Comparison of ENCODE assay signal across 4 fruit fly cellular contexts in the genomic region with DNA sequence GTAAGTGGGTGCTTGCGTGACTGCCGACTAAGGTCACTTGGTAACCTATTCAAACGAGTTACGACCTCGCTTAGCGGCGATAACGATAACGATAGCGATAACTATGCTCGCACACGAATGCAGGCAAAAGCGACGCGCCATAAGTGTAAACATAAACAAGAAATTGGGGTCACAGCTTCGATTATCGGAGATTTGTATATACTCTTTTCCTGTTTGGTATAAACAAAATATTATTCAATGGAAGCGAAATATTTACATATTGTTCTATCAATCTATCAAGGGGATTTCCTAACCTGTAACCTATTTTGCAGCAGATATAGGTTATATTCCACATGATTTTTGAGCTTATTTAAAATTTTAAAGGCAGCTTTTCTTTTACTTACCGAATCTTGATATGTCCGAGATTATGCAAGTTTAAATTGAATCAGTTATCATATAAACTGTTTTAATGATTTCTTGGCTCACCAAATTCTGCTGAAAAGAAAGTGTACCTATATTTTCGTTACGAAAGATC.
TF ChIP-seq lines count a peak whose summit lies in the region.

No protein-coding gene starts in this region.

- TF ChIP-seq CTCF in whole organism, embryonic (GFP tag; optimal IDR thresholded peaks at IDR 0.05; lab: Kevin White, UChicago), result no peak

TF ChIP-seq in whole organism, embryonic, 481 proteins besides CTCF, POLR2A, EP300 and RAD21 (continues in another document):
- TF ChIP-seq CG11504 (tag; optimal IDR thresholded peaks at IDR 0.05; lab: Kevin White, UChicago) (peak; percentile 61), pan (optimal IDR thresholded peaks at IDR 0.05; lab: Kevin White, UChicago) (no peak), pan (GFP tag; optimal IDR thresholded peaks at IDR 0.05 in 1 of 2, IDR thresholded peaks at IDR 0.05 in 1 of 2) (peak in 1 of 2 experiments; percentile 41), CG17359 (tag; optimal IDR thresholded peaks at IDR 0.05; lab: Kevin White, UChicago) (peak; percentile 42), fd102C (GFP tag; optimal IDR thresholded peaks at IDR 0.05; lab: Kevin White, UChicago) (no peak), CG4820 (GFP tag; optimal IDR thresholded peaks at IDR 0.05; lab: Kevin White, UChicago) (peak; percentile 39), twi (tag; optimal IDR thresholded peaks at IDR 0.05; lab: Kevin White, UChicago) (no peak), CG31441 (GFP tag; IDR thresholded peaks at IDR 0.05; lab: Robert Waterston, UW) (0 out of 2 replicates have a peak, but pooled peaks have one; percentile 38), gfzf (GFP tag; optimal IDR thresholded peaks at IDR 0.05; lab: Kevin White, UChicago) (no peak), D (optimal IDR thresholded peaks at IDR 0.05; lab: Kevin White, UChicago) (no peak), D (GFP tag; optimal IDR thresholded peaks at IDR 0.05; lab: Kevin White, UChicago) (peak; percentile 23), CG7357 (GFP tag; IDR thresholded peaks at IDR 0.05; lab: Robert Waterston, UW) (no peak), CG10267 (tag; optimal IDR thresholded peaks at IDR 0.05; lab: Kevin White, UChicago) (peak; percentile 19), CG2712 (tag; optimal IDR thresholded peaks at IDR 0.05; lab: Kevin White, UChicago) (peak; percentile 61), CG11696 (GFP tag; IDR thresholded peaks at IDR 0.05; lab: Robert Waterston, UW) (no peak), HLHmδ (GFP tag; optimal IDR thresholded peaks at IDR 0.05; lab: Kevin White, UChicago) (no peak), Nf-YA (GFP tag; IDR thresholded peaks at IDR 0.05; lab: Robert Waterston, UW) (no peak), D19A (tag; optimal IDR thresholded peaks at IDR 0.05; lab: Kevin White, UChicago) (peak; percentile 91), CG2678 (tag; optimal IDR thresholded peaks at IDR 0.05; lab: Kevin White, UChicago) (peak; percentile 64), Asciz (GFP tag; optimal IDR thresholded peaks at IDR 0.05; lab: Kevin White, UChicago) (peak; percentile 27), CG4424 (GFP tag; optimal IDR thresholded peaks at IDR 0.05; lab: Kevin White, UChicago) (peak; percentile 16)

TF ChIP-seq in whole organism, prepupa, 60 proteins besides CTCF, POLR2A, EP300 and RAD21 (continues in another document):
- TF ChIP-seq CG11902 (GFP tag; optimal IDR thresholded peaks at IDR 0.05; lab: Kevin White, UChicago) (no peak), fd85E (GFP tag; optimal IDR thresholded peaks at IDR 0.05; lab: Kevin White, UChicago) (no peak), dsx (GFP tag; optimal IDR thresholded peaks at IDR 0.05; lab: Kevin White, UChicago; ENCODE audit: poor library complexity, severe bottlenecking) (no peak), Hr39 (GFP tag; optimal IDR thresholded peaks at IDR 0.05; lab: Kevin White, UChicago) (peak; percentile 9), CG8319 (GFP tag; optimal IDR thresholded peaks at IDR 0.05; lab: Kevin White, UChicago) (no peak), pdm3 (GFP tag; optimal IDR thresholded peaks at IDR 0.05; lab: Kevin White, UChicago) (no peak), CG6854 (GFP tag; optimal IDR thresholded peaks at IDR 0.05; lab: Kevin White, UChicago) (no peak), esn (GFP tag; optimal IDR thresholded peaks at IDR 0.05; lab: Kevin White, UChicago) (peak; percentile 20), CG11294 (GFP tag; IDR thresholded peaks at IDR 0.05; lab: Robert Waterston, UW) (no peak), achi (GFP tag; optimal IDR thresholded peaks at IDR 0.05; lab: Kevin White, UChicago) (no peak), Hr4 (GFP tag; optimal IDR thresholded peaks at IDR 0.05; lab: Kevin White, UChicago) (no peak), CG8632 (GFP tag; optimal IDR thresholded peaks at IDR 0.05; lab: Kevin White, UChicago) (no peak), CG3032 (tag; optimal IDR thresholded peaks at IDR 0.05; lab: Kevin White, UChicago) (no peak), Eip75B (GFP tag; optimal IDR thresholded peaks at IDR 0.05; lab: Kevin White, UChicago) (peak; percentile 5), cyc (GFP tag; optimal IDR thresholded peaks at IDR 0.05; lab: Kevin White, UChicago) (peak; percentile 21), svp (GFP tag; lab: Kevin White, UChicago) (peak; percentile 80), CG11762 (GFP tag; optimal IDR thresholded peaks at IDR 0.05; lab: Kevin White, UChicago; ENCODE audit: insufficient read depth) (no peak), acj6 (GFP tag; optimal IDR thresholded peaks at IDR 0.05; lab: Kevin White, UChicago) (no peak), Sox15 (GFP tag; optimal IDR thresholded peaks at IDR 0.05; lab: Kevin White, UChicago) (no peak), Eip93F (GFP tag; optimal IDR thresholded peaks at IDR 0.05; lab: Kevin White, UChicago) (no peak), CG10669 (GFP tag; optimal IDR thresholded peaks at IDR 0.05; lab: Kevin White, UChicago) (no peak), CG16779 (tag; optimal IDR thresholded peaks at IDR 0.05; lab: Kevin White, UChicago) (no peak), Ets21C (GFP tag; optimal IDR thresholded peaks at IDR 0.05; lab: Kevin White, UChicago) (no peak)

TF ChIP-seq in whole organism, pupa, 21 proteins besides CTCF, POLR2A, EP300 and RAD21:
- TF ChIP-seq CG8159 (tag; optimal IDR thresholded peaks at IDR 0.05; lab: Kevin White, UChicago), result peak; percentile 1
- TF ChIP-seq CG34367 (tag; optimal IDR thresholded peaks at IDR 0.05; lab: Kevin White, UChicago), result no peak
- TF ChIP-seq CG8301 (tag; optimal IDR thresholded peaks at IDR 0.05; lab: Kevin White, UChicago), result peak; percentile 8

TF ChIP-seq in whole organism, wandering third instar larva, 38 proteins besides CTCF, POLR2A, EP300 and RAD21:
- TF ChIP-seq woc (GFP tag; optimal IDR thresholded peaks at IDR 0.05; lab: Kevin White, UChicago), result peak; percentile 61
- peak in 1 of 2 experiments; percentile 35 for TF ChIP-seq foxo (GFP tag; optimal IDR thresholded peaks at IDR 0.05; lab: Kevin White, UChicago)
- no peak for TF ChIP-seq fru (GFP tag; optimal IDR thresholded peaks at IDR 0.05; lab: Kevin White, UChicago)
